Fruit fly (Drosophila melanogaster) whole organism, embryonic: Measurements from ENCODE around the gene Rab19.

ENCODE experiments used
- Antp ChIP-seq: fragments of 200-800 bp; sonication (Bioruptor generic); optimal IDR thresholded peaks from 3 replicates; lab custom pipeline; 2016; ENCODE audit warnings: missing biosample characterization, missing genetic modification characterization
- CG1024 ChIP-seq: fragments of 200-800 bp; sonication (Bioruptor generic); IDR thresholded peaks from 2 replicates; pipeline ENCODE4 v1.3.6; 2022; ENCODE audit warnings: missing biosample characterization, missing genetic modification characterization
- CG10366 ChIP-seq: fragments of 200-800 bp; sonication (Bioruptor generic); IDR thresholded peaks from 2 replicates; pipeline ENCODE4 v1.3.6; 2022; ENCODE audit warnings: missing biosample characterization, missing genetic modification characterization
- CG10979 ChIP-seq: fragments of 200-800 bp; sonication (Bioruptor generic); optimal IDR thresholded peaks from 2 replicates; lab custom pipeline; 2018; ENCODE audit warnings: missing biosample characterization, mild to moderate bottlenecking, missing genetic modification characterization, moderate library complexity
- CG12155 ChIP-seq: fragments of 200-800 bp; sonication (Bioruptor generic); optimal IDR thresholded peaks from 3 replicates; lab custom pipeline; 2016; ENCODE audit warnings: missing biosample characterization, missing genetic modification characterization
- CG14014 ChIP-seq: fragments of 200-800 bp; sonication (Bioruptor generic); IDR thresholded peaks from 2 replicates; pipeline ENCODE4 v1.3.6; 2022; ENCODE audit warnings: missing biosample characterization, missing genetic modification characterization
- CG14441 ChIP-seq: fragments of 200-800 bp; sonication (Bioruptor generic); IDR thresholded peaks from 2 replicates; pipeline ENCODE4 v1.3.6; 2022; ENCODE audit warnings: missing biosample characterization, missing genetic modification characterization
- CG1647 ChIP-seq: fragments of 200-800 bp; sonication (Bioruptor generic); optimal IDR thresholded peaks from 3 replicates; lab custom pipeline; 2016; ENCODE audit warnings: missing biosample characterization, missing genetic modification characterization
- CG17361 ChIP-seq: fragments of 200-800 bp; sonication (Bioruptor generic); IDR thresholded peaks from 3 replicates; pipeline ENCODE4 v1.3.6; 2022; ENCODE audit warnings: missing biosample characterization, missing genetic modification characterization
- CG18764 ChIP-seq: fragments of 200-800 bp; sonication (Bioruptor generic); optimal IDR thresholded peaks from 3 replicates; lab custom pipeline; 2016; ENCODE audit warnings: missing biosample characterization, missing genetic modification characterization
- CG32532 ChIP-seq: fragments of 200-800 bp; sonication (Bioruptor generic); IDR thresholded peaks from 2 replicates; pipeline ENCODE4 v1.3.6; 2022; ENCODE audit warnings: missing biosample characterization, missing genetic modification characterization
- CG3281 ChIP-seq: fragments of 200-800 bp; sonication (Bioruptor generic); optimal IDR thresholded peaks from 3 replicates; lab custom pipeline; 2017; ENCODE audit warnings: missing biosample characterization, mild to moderate bottlenecking, missing genetic modification characterization
- CG4282 ChIP-seq: fragments of 200-800 bp; sonication (Bioruptor generic); optimal IDR thresholded peaks from 2 replicates; lab custom pipeline; 2016; ENCODE audit warnings: missing biosample characterization, missing genetic modification characterization
- CG6689 ChIP-seq: fragments of 200-800 bp; sonication (Bioruptor generic); IDR thresholded peaks from 2 replicates; pipeline ENCODE4 v1.3.6; 2022; ENCODE audit warnings: missing biosample characterization, missing genetic modification characterization
- CG7556 ChIP-seq: fragments of 200-800 bp; sonication (Bioruptor generic); optimal IDR thresholded peaks from 2 replicates; lab custom pipeline; 2017; ENCODE audit warnings: missing biosample characterization, mild to moderate bottlenecking, missing genetic modification characterization
- CkIIα-i1 ChIP-seq: fragments of 200-800 bp; sonication (Bioruptor generic); IDR thresholded peaks from 2 replicates; pipeline ENCODE4 v1.3.6; 2022; ENCODE audit warnings: missing biosample characterization, missing genetic modification characterization
- CrebB ChIP-seq: fragments of 200-800 bp; sonication (Bioruptor generic); optimal IDR thresholded peaks from 3 replicates; lab custom pipeline; 2018; ENCODE audit warnings: missing biosample characterization, mild to moderate bottlenecking, missing genetic modification characterization
- D19B ChIP-seq: fragments of 200-800 bp; sonication (Bioruptor generic); optimal IDR thresholded peaks from 2 replicates; lab custom pipeline; 2017; ENCODE audit warnings: missing biosample characterization, mild to moderate bottlenecking, missing genetic modification characterization
- Drgx ChIP-seq: fragments of 200-800 bp; sonication (Bioruptor generic); IDR thresholded peaks from 2 replicates; pipeline ENCODE4 v1.3.6; 2022; ENCODE audit warnings: missing biosample characterization, missing genetic modification characterization
- Fer3 ChIP-seq: fragments of 200-800 bp; sonication (Bioruptor generic); optimal IDR thresholded peaks from 2 replicates; lab custom pipeline; 2018; ENCODE audit warnings: missing biosample characterization, mild to moderate bottlenecking, missing genetic modification characterization, moderate library complexity
- Gug ChIP-seq: fragments of 200-800 bp; sonication (Bioruptor generic); IDR thresholded peaks from 4 replicates; pipeline ENCODE4 v1.3.6; 2022; ENCODE audit warnings: missing biosample characterization, missing genetic modification characterization
- HLH4C ChIP-seq: fragments of 200-800 bp; sonication (Bioruptor generic); IDR thresholded peaks from 3 replicates; pipeline ENCODE4 v1.3.6; 2022; ENCODE audit warnings: missing biosample characterization, missing genetic modification characterization; ENCODE audit not compliant: partially characterized antibody
- Hey ChIP-seq: fragments of 200-800 bp; sonication (Bioruptor generic); optimal IDR thresholded peaks from 3 replicates; lab custom pipeline; 2018; ENCODE audit warnings: missing biosample characterization, mild to moderate bottlenecking, missing genetic modification characterization
- Kr ChIP-seq: fragments of 200-800 bp; sonication (Bioruptor generic); optimal IDR thresholded peaks from 2 replicates; lab custom pipeline; 2017; ENCODE audit warnings: missing biosample characterization, mild to moderate bottlenecking, missing genetic modification characterization
- Meics ChIP-seq: fragments of 200-800 bp; sonication (Bioruptor generic); optimal IDR thresholded peaks from 2 replicates; lab custom pipeline; 2017; ENCODE audit warnings: missing biosample characterization, mild to moderate bottlenecking, missing genetic modification characterization
- Taf1 ChIP-seq: fragments of 200-800 bp; sonication (Bioruptor generic); IDR thresholded peaks from 2 replicates; pipeline ENCODE4 v1.3.6; 2022; ENCODE audit warnings: missing biosample characterization, missing genetic modification characterization
- Xbp1 ChIP-seq: fragments of 200-800 bp; sonication (Bioruptor generic); optimal IDR thresholded peaks from 3 replicates; lab custom pipeline; 2016; ENCODE audit warnings: missing biosample characterization, mild to moderate bottlenecking, missing genetic modification characterization
- Xrp1 ChIP-seq: fragments of 200-800 bp; sonication (Bioruptor generic); IDR thresholded peaks from 2 replicates; pipeline ENCODE4 v1.3.6; 2022; ENCODE audit warnings: missing biosample characterization, missing genetic modification characterization
- al ChIP-seq: fragments of 200-800 bp; sonication (Bioruptor generic); IDR thresholded peaks from 2 replicates; pipeline ENCODE4 v1.3.6; 2022; ENCODE audit warnings: missing biosample characterization, missing genetic modification characterization
- bcd ChIP-seq: fragments of 200-800 bp; sonication (Bioruptor generic); optimal IDR thresholded peaks from 2 replicates; lab custom pipeline; 2017; ENCODE audit warnings: missing biosample characterization, mild to moderate bottlenecking, missing genetic modification characterization
- bsh ChIP-seq, 2 experiments: fragments of 200-800 bp; sonication (Bioruptor generic); optimal IDR thresholded peaks; 2 replicates each; lab custom pipeline; 2017 to 2018; ENCODE audit warnings: mild to moderate bottlenecking in 2 of 2, missing biosample characterization in 2 of 2, missing genetic modification characterization in 2 of 2, moderate library complexity in 1 of 2
- ci ChIP-seq: fragments of 200-800 bp; sonication (Bioruptor generic); IDR thresholded peaks from 3 replicates; pipeline ENCODE4 v1.3.6; 2022; ENCODE audit warnings: missing biosample characterization, missing genetic modification characterization
- dm ChIP-seq: fragments of 200-800 bp; sonication (Bioruptor generic); optimal IDR thresholded peaks from 3 replicates; lab custom pipeline; 2016; ENCODE audit warnings: missing biosample characterization, missing genetic modification characterization
- grau ChIP-seq: fragments of 200-800 bp; optimal IDR thresholded peaks from 3 replicates; lab custom pipeline; 2019; ENCODE audit warnings: missing biosample characterization, mild to moderate bottlenecking, missing genetic modification characterization, moderate library complexity
- jumu ChIP-seq: fragments of 200-800 bp; sonication (Bioruptor generic); optimal IDR thresholded peaks from 3 replicates; lab custom pipeline; 2016; ENCODE audit warnings: missing biosample characterization, missing genetic modification characterization
- kah ChIP-seq: fragments of 200-800 bp; sonication (Bioruptor generic); optimal IDR thresholded peaks from 2 replicates; lab custom pipeline; 2018; ENCODE audit warnings: missing biosample characterization, mild to moderate bottlenecking, missing genetic modification characterization
- kay ChIP-seq: fragments of 200-800 bp; sonication (Bioruptor generic); optimal IDR thresholded peaks from 2 replicates; lab custom pipeline; 2016; ENCODE audit warnings: missing biosample characterization, missing genetic modification characterization
- lab ChIP-seq: fragments of 200-800 bp; sonication (Bioruptor generic); optimal IDR thresholded peaks from 3 replicates; lab custom pipeline; 2017; ENCODE audit warnings: missing biosample characterization, missing genetic modification characterization, mild to moderate bottlenecking, moderate library complexity, missing genetic modification reagents
- lilli ChIP-seq: fragments of 200-800 bp; sonication (Bioruptor generic); optimal IDR thresholded peaks from 3 replicates; lab custom pipeline; 2016; ENCODE audit warnings: missing biosample characterization, missing genetic modification characterization
- lmd ChIP-seq: fragments of 200-800 bp; sonication (Bioruptor generic); IDR thresholded peaks from 2 replicates; pipeline ENCODE4 v1.3.6; 2022; ENCODE audit warnings: missing biosample characterization, missing genetic modification characterization
- onecut ChIP-seq: fragments of 200-800 bp; sonication (Bioruptor generic); IDR thresholded peaks from 2 replicates; pipeline ENCODE4 v1.3.6; 2022; ENCODE audit warnings: missing biosample characterization, missing genetic modification characterization
- otp ChIP-seq: fragments of 200-800 bp; sonication (Bioruptor generic); IDR thresholded peaks from 3 replicates; pipeline ENCODE4, ENCODE4 v1.3.6; 2022; ENCODE audit warnings: missing biosample characterization, missing genetic modification characterization
- ranshi ChIP-seq: fragments of 200-800 bp; sonication (Bioruptor generic); IDR thresholded peaks from 2 replicates; pipeline ENCODE4 v1.3.6; 2022; ENCODE audit warnings: missing biosample characterization, missing genetic modification characterization
- row ChIP-seq: fragments of 200-800 bp; sonication (Bioruptor generic); IDR thresholded peaks from 3 replicates; pipeline ENCODE4 v1.3.6; 2022; ENCODE audit warnings: missing biosample characterization, missing genetic modification characterization
- sisA ChIP-seq: fragments of 200-800 bp; sonication (Bioruptor generic); IDR thresholded peaks from 2 replicates; pipeline ENCODE4 v1.3.6; 2022; ENCODE audit warnings: missing biosample characterization, missing genetic modification characterization
- slbo ChIP-seq: fragments of 200-800 bp; sonication (Bioruptor generic); IDR thresholded peaks from 2 replicates; pipeline ENCODE4 v1.3.6; 2022; ENCODE audit warnings: missing biosample characterization, missing genetic modification characterization
- sr ChIP-seq: fragments of 200-800 bp; sonication (Bioruptor generic); IDR thresholded peaks from 3 replicates; pipeline ENCODE4 v1.3.6; 2022; ENCODE audit warnings: missing biosample characterization, missing genetic modification characterization
- tgo ChIP-seq: fragments of 200-800 bp; sonication (Bioruptor generic); IDR thresholded peaks from 3 replicates; pipeline ENCODE4 v1.3.6; 2022; ENCODE audit warnings: missing biosample characterization, missing genetic modification characterization
- vvl ChIP-seq: fragments of 200-800 bp; sonication (Bioruptor generic); IDR thresholded peaks from 2 replicates; pipeline ENCODE4 v1.3.6; 2022; ENCODE audit warnings: missing biosample characterization, missing genetic modification characterization
- wek ChIP-seq: fragments of 200-800 bp; sonication (Bioruptor generic); optimal IDR thresholded peaks from 3 replicates; lab custom pipeline; 2018; ENCODE audit warnings: missing biosample characterization, mild to moderate bottlenecking, missing genetic modification characterization, moderate library complexity
- wor ChIP-seq: fragments of 200-800 bp; sonication (Bioruptor generic); IDR thresholded peaks from 2 replicates; pipeline ENCODE4 v1.3.6; 2022; ENCODE audit warnings: missing biosample characterization, missing genetic modification characterization

The Rab19 gene

DNA sequence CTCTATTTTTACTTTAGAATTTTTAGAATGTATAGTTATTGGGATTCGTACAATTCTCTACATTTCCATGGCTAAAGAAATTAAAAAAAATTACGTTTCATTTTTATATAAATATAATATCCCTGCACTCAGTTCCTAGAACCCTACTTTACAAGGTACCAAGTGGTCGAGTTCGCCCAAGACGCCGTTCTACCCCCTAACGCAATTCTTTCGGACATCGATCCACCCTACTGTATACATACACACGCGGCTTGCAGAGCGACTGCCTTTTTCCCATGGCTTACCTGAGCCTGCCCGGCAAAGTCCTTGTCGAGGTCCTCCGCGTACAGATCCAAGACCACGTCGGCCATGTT, 17.9 kb downstream of the Rab19 start (continued):
- TF ChIP-seq CkIIα-i1 (GFP tag; lab: Robert Waterston, UW), result no peak
- peak; percentile 14 for TF ChIP-seq grau (tag; lab: Kevin White, UChicago)
- peak; percentile 11 for TF ChIP-seq vvl
- TF ChIP-seq Meics (GFP tag; lab: Kevin White, UChicago), result peak; percentile 51
- peak; percentile 27; the same call in 1 of the 2 replicates for TF ChIP-seq Drgx (GFP tag; lab: Robert Waterston, UW)
- no peak for TF ChIP-seq wek
- peak; percentile 42; the same call in 1 of the 2 replicates for TF ChIP-seq CG6689 (GFP tag; lab: Robert Waterston, UW)
- TF ChIP-seq slbo, result peak; percentile 57
- TF ChIP-seq Gug (GFP tag; lab: Robert Waterston, UW), result peak; percentile 15; the same call in 1 of the 4 replicates
- TF ChIP-seq tgo (GFP tag; lab: Robert Waterston, UW), result peak; percentile 46; the same call in 2 of the 3 replicates
- TF ChIP-seq CG14014 (GFP tag; lab: Robert Waterston, UW), result 0 out of 2 replicates have a peak, but pooled peaks have one; percentile 8
- TF ChIP-seq Xbp1 (GFP tag; lab: Kevin White, UChicago), result peak; percentile 47
- peak; percentile 53 for TF ChIP-seq CG32532 (GFP tag; lab: Robert Waterston, UW)
- TF ChIP-seq onecut (GFP tag; lab: Robert Waterston, UW), result peak; percentile 44
- TF ChIP-seq CG3281 (GFP tag; lab: Kevin White, UChicago), result peak; percentile 34
- TF ChIP-seq lilli (GFP tag; lab: Kevin White, UChicago), result peak; percentile 53
- TF ChIP-seq CG12155 (GFP tag; lab: Kevin White, UChicago), result peak; percentile 2
- TF ChIP-seq CrebB, result peak; percentile 11
- 0 out of 3 replicates have a peak, but pooled peaks have one; percentile 22 for TF ChIP-seq otp (GFP tag; lab: Robert Waterston, UW)
- peak; percentile 15; the same call in 1 of the 2 replicates for TF ChIP-seq CG10366 (GFP tag; lab: Robert Waterston, UW)
- TF ChIP-seq HLH4C (GFP tag; lab: Robert Waterston, UW), result no peak
- peak; percentile 44 for TF ChIP-seq lmd (GFP tag; lab: Robert Waterston, UW)
- peak; percentile 21 for TF ChIP-seq Fer3
- peak; percentile 45 for TF ChIP-seq dm (GFP tag; lab: Kevin White, UChicago)
- 0 out of 2 replicates have a peak, but pooled peaks have one; percentile 36 for TF ChIP-seq ranshi (GFP tag; lab: Robert Waterston, UW)
- peak in 1 of 2 experiments; percentile 16 for TF ChIP-seq bsh (GFP tag; optimal IDR thresholded peaks at IDR 0.05; lab: Kevin White, UChicago)
- TF ChIP-seq CG17361 (GFP tag; lab: Robert Waterston, UW), result no peak
- peak; percentile 56; the same call in 1 of the 2 replicates for TF ChIP-seq CG14441 (GFP tag; lab: Robert Waterston, UW)
- peak; percentile 8 for TF ChIP-seq lab (GFP tag; lab: Kevin White, UChicago)
- peak; percentile 47; the same call in 1 of the 2 replicates for TF ChIP-seq Taf1 (GFP tag; lab: Robert Waterston, UW)
- TF ChIP-seq Hey (tag; lab: Kevin White, UChicago), result peak; percentile 71
- TF ChIP-seq ci (GFP tag; lab: Robert Waterston, UW), result peak; percentile 34; the same call in 2 of the 3 replicates
- TF ChIP-seq D19B (GFP tag; lab: Kevin White, UChicago), result peak; percentile 96
- TF ChIP-seq row (GFP tag; lab: Robert Waterston, UW), result peak; percentile 68
- TF ChIP-seq Xrp1, result peak; percentile 30; the same call in 1 of the 2 replicates

DNA sequence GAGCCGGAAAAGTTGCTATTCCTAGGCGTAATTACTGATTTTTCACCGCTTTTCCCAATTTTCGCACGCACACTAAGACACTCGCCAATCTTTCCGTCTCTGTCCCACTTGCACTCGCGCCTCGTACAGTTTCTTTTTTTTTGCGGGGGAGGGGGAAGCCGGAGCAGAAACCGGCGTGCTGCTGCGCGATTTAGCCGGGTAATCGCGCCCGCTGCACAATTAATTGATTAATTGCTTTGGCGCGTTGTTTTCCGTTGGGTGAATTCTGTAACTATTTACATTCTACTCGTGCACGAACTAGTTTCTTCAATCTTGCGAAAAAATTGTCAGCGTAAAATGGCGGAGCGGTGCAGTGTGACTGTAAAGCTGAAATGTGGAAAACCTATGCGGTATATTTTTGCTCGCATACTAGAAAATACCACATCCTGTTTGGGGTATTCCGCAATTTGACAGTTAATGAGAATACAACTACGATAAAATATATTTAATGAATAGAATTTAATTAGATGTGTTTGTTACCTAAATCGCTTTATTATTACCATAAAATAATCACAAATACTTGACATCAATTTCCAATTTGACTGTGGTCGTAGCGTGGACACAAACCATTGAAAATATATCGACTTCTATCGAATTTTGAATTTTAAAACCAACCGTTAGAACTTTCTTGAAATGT, 18.5 kb downstream of the Rab19 start, which contains the start of gene Cpsf6:
Gene Cpsf6, minus strand, starts transcription at position 362 of the 676 bp plus-strand sequence.
- TF ChIP-seq CG10979 (tag; lab: Kevin White, UChicago), result peak; percentile 64
- peak; percentile 27 for TF ChIP-seq kay (GFP tag; lab: Kevin White, UChicago)
- no peak for TF ChIP-seq kah (GFP tag; lab: Kevin White, UChicago)
- no peak for TF ChIP-seq CG4282
- TF ChIP-seq CG1647 (GFP tag; lab: Kevin White, UChicago), result no peak
- 0 out of 3 replicates have a peak, but pooled peaks have one; percentile 2 for TF ChIP-seq sr
- TF ChIP-seq Antp, result no peak
- peak; percentile 48; the same call in 1 of the 2 replicates for TF ChIP-seq al (GFP tag; lab: Robert Waterston, UW)
- TF ChIP-seq jumu, result no peak
- TF ChIP-seq sisA, result peak; percentile 23; the same call in 1 of the 2 replicates
- TF ChIP-seq CG18764 (GFP tag; lab: Kevin White, UChicago), result peak; percentile 37
- TF ChIP-seq bcd, result peak; percentile 38
- TF ChIP-seq CG1024 (GFP tag; lab: Robert Waterston, UW), result 0 out of 2 replicates have a peak, but pooled peaks have one; percentile 14
- TF ChIP-seq Kr (GFP tag; lab: Kevin White, UChicago), result no peak
- no peak for TF ChIP-seq Taf1 (GFP tag; lab: Robert Waterston, UW)
- TF ChIP-seq wor, result no peak
- TF ChIP-seq CG7556 (GFP tag; lab: Kevin White, UChicago), result no peak
